Fruit fly (Drosophila melanogaster) whole organism, embryonic: ENCODE data around the gene CG18858.
A peak's percentile ranks its signal among the peaks of the same experiment; 100 is the strongest.

Experiments
- BEAF-32 ChIP-seq: fragments of 200-800 bp; sonication (Bioruptor generic); optimal IDR thresholded peaks from 3 replicates; lab custom pipeline; 2017; ENCODE audit warnings: missing biosample characterization, missing genetic modification characterization, mild to moderate bottlenecking, moderate library complexity, missing genetic modification reagents
- CG10209 ChIP-seq: fragments of 200-800 bp; sonication (Bioruptor generic); optimal IDR thresholded peaks from 3 replicates; lab custom pipeline; 2017; ENCODE audit warnings: missing biosample characterization, mild to moderate bottlenecking, missing genetic modification characterization, missing genetic modification reagents
- CG10462 ChIP-seq: fragments of 200-800 bp; sonication (Bioruptor generic); optimal IDR thresholded peaks from 2 replicates; lab custom pipeline; 2016; ENCODE audit warnings: missing biosample characterization, missing genetic modification characterization
- CG11504 ChIP-seq: fragments of 200-800 bp; sonication (Bioruptor generic); optimal IDR thresholded peaks from 3 replicates; lab custom pipeline; 2019; ENCODE audit warnings: missing biosample characterization, mild to moderate bottlenecking, missing genetic modification characterization, moderate library complexity
- CG13624 ChIP-seq: fragments of 200-800 bp; sonication (Bioruptor generic); optimal IDR thresholded peaks from 2 replicates; lab custom pipeline; 2016; ENCODE audit warnings: missing biosample characterization, missing genetic modification characterization
- CG13775 ChIP-seq: fragments of 200-800 bp; sonication (Bioruptor generic); optimal IDR thresholded peaks from 3 replicates; lab custom pipeline; 2017; ENCODE audit warnings: missing biosample characterization, mild to moderate bottlenecking, missing genetic modification characterization
- CG17359 ChIP-seq: fragments of 200-800 bp; sonication (Bioruptor generic); optimal IDR thresholded peaks from 3 replicates; lab custom pipeline; 2018; ENCODE audit warnings: missing biosample characterization, mild to moderate bottlenecking, missing genetic modification characterization, moderate library complexity
- CG3065 ChIP-seq: fragments of 200-800 bp; sonication (Bioruptor generic); optimal IDR thresholded peaks from 2 replicates; lab custom pipeline; 2016; ENCODE audit warnings: missing biosample characterization, missing genetic modification characterization
- CG31365 ChIP-seq: fragments of 200-800 bp; sonication (Bioruptor generic); optimal IDR thresholded peaks from 2 replicates; lab custom pipeline; 2018; ENCODE audit warnings: missing biosample characterization, mild to moderate bottlenecking, missing genetic modification characterization
- CG32532 ChIP-seq: fragments of 200-800 bp; sonication (Bioruptor generic); IDR thresholded peaks from 2 replicates; pipeline ENCODE4 v1.3.6; 2022; ENCODE audit warnings: missing biosample characterization, missing genetic modification characterization
- CG8089 ChIP-seq: fragments of 200-800 bp; sonication (Bioruptor generic); optimal IDR thresholded peaks from 3 replicates; lab custom pipeline; 2016; ENCODE audit warnings: missing biosample characterization, missing genetic modification characterization
- CG8924 ChIP-seq: fragments of 200-800 bp; optimal IDR thresholded peaks from 3 replicates; lab custom pipeline; 2019; ENCODE audit warnings: missing biosample characterization, mild to moderate bottlenecking, missing genetic modification characterization, moderate library complexity
- Chrac-16 ChIP-seq: fragments of 200-800 bp; sonication (Bioruptor generic); optimal IDR thresholded peaks from 3 replicates; lab custom pipeline; 2016; ENCODE audit warnings: missing biosample characterization, missing genetic modification characterization
- D ChIP-seq, 2 experiments: fragments of 200-800 bp in 1 of 2; fragments of >200 bp in 1 of 2; sonication (Bioruptor generic) in 1 of 2; optimal IDR thresholded peaks; 2 replicates in 1 of 2; 3 replicates in 1 of 2; lab custom pipeline; 2017; ENCODE audit warnings: mild to moderate bottlenecking in 1 of 2, missing biosample characterization in 1 of 2, missing genetic modification characterization in 1 of 2, missing genetic modification reagents in 1 of 2
- Dp ChIP-seq: fragments of 200-800 bp; sonication (Bioruptor generic); optimal IDR thresholded peaks from 2 replicates; lab custom pipeline; 2018; ENCODE audit warnings: missing biosample characterization, mild to moderate bottlenecking, missing genetic modification characterization, moderate library complexity
- E2f1 ChIP-seq: fragments of 200-800 bp; sonication (Bioruptor generic); IDR thresholded peaks from 2 replicates; pipeline ENCODE4 v1.3.6; 2022; ENCODE audit warnings: missing biosample characterization, missing genetic modification characterization
- Gug ChIP-seq: fragments of 200-800 bp; sonication (Bioruptor generic); IDR thresholded peaks from 4 replicates; pipeline ENCODE4 v1.3.6; 2022; ENCODE audit warnings: missing biosample characterization, missing genetic modification characterization
- HHEX ChIP-seq: fragments of 200-800 bp; sonication (Bioruptor generic); optimal IDR thresholded peaks from 3 replicates; lab custom pipeline; 2017; ENCODE audit warnings: missing biosample characterization, mild to moderate bottlenecking, missing genetic modification characterization, missing genetic modification reagents
- HLH4C ChIP-seq: fragments of 200-800 bp; sonication (Bioruptor generic); IDR thresholded peaks from 3 replicates; pipeline ENCODE4 v1.3.6; 2022; ENCODE audit warnings: missing biosample characterization, missing genetic modification characterization; ENCODE audit not compliant: partially characterized antibody
- Max ChIP-seq: fragments of 200-800 bp; sonication (Bioruptor generic); optimal IDR thresholded peaks from 2 replicates; lab custom pipeline; 2016; ENCODE audit warnings: missing biosample characterization, mild to moderate bottlenecking, missing genetic modification characterization
- Mes4 ChIP-seq: fragments of 200-800 bp; sonication (Bioruptor generic); optimal IDR thresholded peaks from 2 replicates; lab custom pipeline; 2016; ENCODE audit warnings: missing biosample characterization, missing genetic modification characterization
- NFAT ChIP-seq: fragments of 200-800 bp; sonication (Bioruptor generic); IDR thresholded peaks from 2 replicates; pipeline ENCODE4 v1.3.6; 2022; ENCODE audit warnings: missing biosample characterization, missing genetic modification characterization
- Opbp ChIP-seq: fragments of 200-800 bp; sonication (Bioruptor generic); IDR thresholded peaks from 3 replicates; pipeline ENCODE4 v1.3.6; 2022; ENCODE audit warnings: missing biosample characterization, missing genetic modification characterization; ENCODE audit not compliant: partially characterized antibody
- PHDP ChIP-seq: fragments of 200-800 bp; sonication (Bioruptor generic); optimal IDR thresholded peaks from 3 replicates; lab custom pipeline; 2018; ENCODE audit warnings: missing biosample characterization, mild to moderate bottlenecking, missing genetic modification characterization, moderate library complexity
- Ravus ChIP-seq: fragments of 200-800 bp; sonication (Bioruptor generic); IDR thresholded peaks from 2 replicates; pipeline ENCODE4 v1.3.6; 2022; ENCODE audit warnings: missing biosample characterization, missing genetic modification characterization
- Scr ChIP-seq: fragments of 200-800 bp; sonication (Bioruptor generic); IDR thresholded peaks from 2 replicates; pipeline ENCODE4 v1.3.6; 2022; ENCODE audit warnings: missing biosample characterization, missing genetic modification characterization; ENCODE audit not compliant: partially characterized antibody
- ase ChIP-seq: fragments of 200-800 bp; sonication (Bioruptor generic); IDR thresholded peaks from 3 replicates; pipeline ENCODE4 v1.3.6; 2022; ENCODE audit warnings: missing biosample characterization, missing genetic modification characterization
- ash1 ChIP-seq: fragments of 200-800 bp; sonication (Bioruptor generic); optimal IDR thresholded peaks from 2 replicates; lab custom pipeline; 2018; ENCODE audit warnings: missing biosample characterization, mild to moderate bottlenecking, missing genetic modification characterization
- bab2 ChIP-seq: fragments of 200-800 bp; sonication (Bioruptor generic); optimal IDR thresholded peaks from 2 replicates; lab custom pipeline; 2016; ENCODE audit warnings: missing biosample characterization, missing genetic modification characterization
- bsh ChIP-seq, 2 experiments: fragments of 200-800 bp; sonication (Bioruptor generic); optimal IDR thresholded peaks; 2 replicates each; lab custom pipeline; 2017 to 2018; ENCODE audit warnings: mild to moderate bottlenecking in 2 of 2, missing biosample characterization in 2 of 2, missing genetic modification characterization in 2 of 2, moderate library complexity in 1 of 2
- cwo ChIP-seq: fragments of 200-800 bp; sonication (Bioruptor generic); optimal IDR thresholded peaks from 3 replicates; lab custom pipeline; 2017; ENCODE audit warnings: missing biosample characterization, missing genetic modification characterization, mild to moderate bottlenecking, moderate library complexity, missing genetic modification reagents
- disco-r ChIP-seq: fragments of 200-800 bp; sonication (Bioruptor generic); optimal IDR thresholded peaks from 2 replicates; lab custom pipeline; 2016; ENCODE audit warnings: missing biosample characterization, missing genetic modification characterization
- dysf ChIP-seq: fragments of 200-800 bp; sonication (Bioruptor generic); IDR thresholded peaks from 3 replicates; pipeline ENCODE4 v1.3.6; 2022; ENCODE audit warnings: missing biosample characterization, missing genetic modification characterization
- esg ChIP-seq: fragments of 200-800 bp; sonication (Bioruptor generic); conservative IDR thresholded peaks from 2 replicates; pipeline ENCODE4 v1.3.6; 2022; ENCODE audit warnings: missing biosample characterization, missing genetic modification characterization
- grn ChIP-seq: fragments of 200-800 bp; sonication (Bioruptor generic); optimal IDR thresholded peaks from 3 replicates; lab custom pipeline; 2017; ENCODE audit warnings: missing biosample characterization, missing genetic modification characterization
- knrl ChIP-seq: fragments of 200-800 bp; sonication (Bioruptor generic); IDR thresholded peaks from 3 replicates; pipeline ENCODE4 v1.3.6; 2022; ENCODE audit warnings: missing biosample characterization, missing genetic modification characterization; ENCODE audit not compliant: partially characterized antibody
- lbe ChIP-seq: fragments of 200-800 bp; sonication (Bioruptor generic); optimal IDR thresholded peaks from 2 replicates; lab custom pipeline; 2016; ENCODE audit warnings: missing biosample characterization, mild to moderate bottlenecking, missing genetic modification characterization
- odd ChIP-seq: fragments of 200-800 bp; sonication (Bioruptor generic); optimal IDR thresholded peaks from 2 replicates; lab custom pipeline; 2017; ENCODE audit warnings: missing biosample characterization, mild to moderate bottlenecking, missing genetic modification characterization
- org-1 ChIP-seq: fragments of 200-800 bp; sonication (Bioruptor generic); optimal IDR thresholded peaks from 2 replicates; lab custom pipeline; 2017; ENCODE audit warnings: missing biosample characterization, missing genetic modification characterization
- pfk ChIP-seq: fragments of 200-800 bp; sonication (Bioruptor generic); optimal IDR thresholded peaks from 2 replicates; lab custom pipeline; 2018; ENCODE audit warnings: missing biosample characterization, mild to moderate bottlenecking, missing genetic modification characterization, moderate library complexity
- rib ChIP-seq: fragments of 200-800 bp; sonication (Bioruptor generic); IDR thresholded peaks from 2 replicates; pipeline ENCODE4 v1.3.6; 2022; ENCODE audit warnings: missing biosample characterization, missing genetic modification characterization
- schlank ChIP-seq: fragments of 200-800 bp; sonication (Bioruptor generic); optimal IDR thresholded peaks from 2 replicates; lab custom pipeline; 2018; ENCODE audit warnings: missing biosample characterization, mild to moderate bottlenecking, missing genetic modification characterization
- sim ChIP-seq: fragments of 200-800 bp; sonication (Bioruptor generic); IDR thresholded peaks from 2 replicates; pipeline ENCODE4 v1.3.6; 2022; ENCODE audit warnings: missing biosample characterization, missing genetic modification characterization
- sisA ChIP-seq: fragments of 200-800 bp; sonication (Bioruptor generic); IDR thresholded peaks from 2 replicates; pipeline ENCODE4 v1.3.6; 2022; ENCODE audit warnings: missing biosample characterization, missing genetic modification characterization
- stwl ChIP-seq: fragments of 200-800 bp; sonication (Bioruptor generic); optimal IDR thresholded peaks from 3 replicates; lab custom pipeline; 2018; ENCODE audit warnings: missing biosample characterization, mild to moderate bottlenecking, missing genetic modification characterization, moderate library complexity
- tll ChIP-seq, 2 experiments: fragments of 200-800 bp in 1 of 2; fragments of >200 bp in 1 of 2; sonication (Bioruptor generic) in 1 of 2; optimal IDR thresholded peaks; 2 replicates each; lab custom pipeline; 2017 to 2019; ENCODE audit warnings: missing biosample characterization in 2 of 2, missing genetic modification characterization in 2 of 2, mild to moderate bottlenecking in 1 of 2, moderate library complexity in 1 of 2
- vfl ChIP-seq: fragments of 200-800 bp; sonication (Bioruptor generic); optimal IDR thresholded peaks from 2 replicates; lab custom pipeline; 2016; ENCODE audit warnings: missing biosample characterization, missing genetic modification characterization
- wek ChIP-seq: fragments of 200-800 bp; sonication (Bioruptor generic); optimal IDR thresholded peaks from 3 replicates; lab custom pipeline; 2018; ENCODE audit warnings: missing biosample characterization, mild to moderate bottlenecking, missing genetic modification characterization, moderate library complexity
- zen ChIP-seq: fragments of 200-800 bp; sonication (Bioruptor generic); optimal IDR thresholded peaks from 3 replicates; lab custom pipeline; 2018; ENCODE audit warnings: missing biosample characterization, mild to moderate bottlenecking, missing genetic modification characterization, moderate library complexity

Gene CG18858

DNA sequence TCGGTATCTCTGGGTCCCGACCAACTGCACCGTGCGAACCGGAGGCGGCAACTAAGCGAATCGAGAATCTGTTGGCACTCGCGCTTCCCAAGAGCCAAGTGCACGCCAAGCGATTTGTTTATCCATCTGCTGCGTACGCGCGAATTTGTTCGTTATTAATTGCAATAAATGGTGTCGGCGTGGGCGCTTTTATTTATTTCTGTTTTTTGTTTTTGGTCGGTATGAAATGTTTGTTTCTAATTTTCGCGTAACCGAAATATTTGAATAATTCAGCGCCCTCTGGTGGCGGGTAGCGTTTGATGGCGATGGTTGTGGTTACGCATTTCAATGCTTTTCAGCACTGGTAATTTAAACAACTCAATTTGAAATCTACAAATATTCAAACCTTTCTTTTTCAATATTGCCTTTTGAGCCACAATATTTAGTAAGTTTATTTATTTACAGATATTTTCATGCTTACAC, 44.1 kb downstream of the CG18858 start, which contains the start of gene CG10947 (continued):
- TF ChIP-seq wek = peak; percentile 48
- TF ChIP-seq rib (GFP tag; lab: Robert Waterston, UW) = peak; percentile 48; the same call in 1 of the 2 replicates
- peak; percentile 53 for TF ChIP-seq HLH4C (GFP tag; lab: Robert Waterston, UW)
- TF ChIP-seq Chrac-16 (GFP tag; lab: Kevin White, UChicago) = peak; percentile 66
- peak; percentile 59 for TF ChIP-seq Scr
- peak; percentile 67 for TF ChIP-seq bab2 (GFP tag; lab: Kevin White, UChicago)
- no peak for TF ChIP-seq esg (GFP tag; lab: Robert Waterston, UW)
- no peak for TF ChIP-seq pfk (GFP tag; lab: Kevin White, UChicago)
- no peak for TF ChIP-seq Ravus (GFP tag; lab: Robert Waterston, UW)
- TF ChIP-seq odd (GFP tag; lab: Kevin White, UChicago) = peak; percentile 69
- 0 out of 3 replicates have a peak, but pooled peaks have one; percentile 14 for TF ChIP-seq ase (GFP tag; lab: Robert Waterston, UW)
- peak; percentile 70 for TF ChIP-seq BEAF-32
- TF ChIP-seq CG10462 (GFP tag; lab: Kevin White, UChicago) = peak; percentile 49
- peak; percentile 60 for TF ChIP-seq Mes4 (GFP tag; lab: Kevin White, UChicago)
- no peak for TF ChIP-seq ash1 (GFP tag; lab: Kevin White, UChicago)
- TF ChIP-seq zen (tag; lab: Kevin White, UChicago) = peak; percentile 13
- TF ChIP-seq PHDP (tag; lab: Kevin White, UChicago) = peak; percentile 69
- TF ChIP-seq knrl (GFP tag; lab: Robert Waterston, UW) = peak; percentile 57
- TF ChIP-seq CG32532 = peak; percentile 73
- peak; percentile 55; the same call in 2 of the 3 replicates for TF ChIP-seq dysf (GFP tag; lab: Robert Waterston, UW)
- TF ChIP-seq Dp (GFP tag; lab: Kevin White, UChicago) = peak; percentile 92
- TF ChIP-seq sisA (GFP tag; lab: Robert Waterston, UW) = no peak; the same call in 1 of the 2 replicates
- peak; percentile 1 for TF ChIP-seq CG8924 (tag; lab: Kevin White, UChicago)
- TF ChIP-seq Opbp (GFP tag; lab: Robert Waterston, UW) = peak; percentile 69; the same call in 2 of the 3 replicates
- TF ChIP-seq CG8089 (GFP tag; lab: Kevin White, UChicago) = peak; percentile 56
- TF ChIP-seq schlank = no peak
- TF ChIP-seq bsh (GFP tag; optimal IDR thresholded peaks at IDR 0.05; lab: Kevin White, UChicago) = peak in 1 of 2 experiments; percentile 62
- peak; percentile 54 for TF ChIP-seq CG13775 (GFP tag; lab: Kevin White, UChicago)
- TF ChIP-seq E2f1 (GFP tag; lab: Robert Waterston, UW) = no peak
- TF ChIP-seq HHEX (GFP tag; lab: Kevin White, UChicago) = peak; percentile 51
- TF ChIP-seq sim (GFP tag; lab: Robert Waterston, UW) = no peak
- TF ChIP-seq stwl (tag; lab: Kevin White, UChicago) = peak; percentile 87
- TF ChIP-seq CG13624 = peak; percentile 82
- TF ChIP-seq CG3065 = no peak
- TF ChIP-seq cwo (GFP tag; lab: Kevin White, UChicago) = no peak
- TF ChIP-seq NFAT (GFP tag; lab: Robert Waterston, UW) = peak; percentile 64
- peak; percentile 56 for TF ChIP-seq CG11504 (tag; lab: Kevin White, UChicago)
- TF ChIP-seq disco-r (GFP tag; lab: Kevin White, UChicago) = peak; percentile 21
- peak; percentile 41 for TF ChIP-seq Max (GFP tag; lab: Kevin White, UChicago)
- TF ChIP-seq Gug (GFP tag; lab: Robert Waterston, UW) = no peak
- TF ChIP-seq tll (GFP tag; optimal IDR thresholded peaks at IDR 0.05; lab: Kevin White, UChicago) = no peak
- peak; percentile 58 for TF ChIP-seq CG10209 (GFP tag; lab: Kevin White, UChicago)
- no peak for TF ChIP-seq lbe (GFP tag; lab: Kevin White, UChicago)
- peak; percentile 53 for TF ChIP-seq CG17359 (tag; lab: Kevin White, UChicago)
- TF ChIP-seq vfl (GFP tag; lab: Kevin White, UChicago) = peak; percentile 14
- TF ChIP-seq org-1 = peak; percentile 29
- no peak for TF ChIP-seq grn
- no peak for TF ChIP-seq CG31365 (tag; lab: Kevin White, UChicago)
- TF ChIP-seq D (optimal IDR thresholded peaks at IDR 0.05; lab: Kevin White, UChicago) = no peak
- peak; percentile 36 for TF ChIP-seq D (GFP tag; optimal IDR thresholded peaks at IDR 0.05; lab: Kevin White, UChicago)
